Worm (Caenorhabditis elegans): ENCODE measurements around the gene E04D5.5.

Gene E04D5.5

DNA sequence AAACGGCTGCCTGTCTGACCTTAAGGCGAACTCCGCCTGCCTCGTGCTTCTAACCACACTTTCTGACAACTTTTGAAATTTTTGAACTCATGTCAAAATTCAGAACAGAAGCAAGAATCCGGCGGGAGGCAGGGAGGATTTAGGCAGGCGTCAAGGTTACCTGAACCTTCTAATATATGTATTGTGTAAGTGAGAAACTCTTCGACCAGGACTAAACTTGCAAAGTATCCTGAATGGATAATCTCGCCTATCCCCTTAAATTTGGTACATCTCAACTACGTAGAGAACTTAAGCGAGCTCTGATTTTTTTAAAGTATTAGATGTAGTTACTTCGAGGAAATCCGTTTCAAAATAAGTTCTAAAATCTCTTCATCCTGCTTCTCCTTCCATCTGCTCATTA lies at the start of gene E04D5.5:
Gene E04D5.5 (plus strand): TSS at position 301 of the 400 bp plus-strand sequence.
- TF ChIP-seq ama-1 (optimal IDR thresholded peaks at IDR 0.05) = no peak
- TF ChIP-seq tbx-11 (GFP tag; IDR thresholded peaks at IDR 0.05) = no peak
- no peak for TF ChIP-seq hmg-4 (GFP tag; optimal IDR thresholded peaks at IDR 0.05)
- TF ChIP-seq tbx-37 (GFP tag; conservative IDR thresholded peaks at IDR 0.05) = no peak
- no peak for TF ChIP-seq B0310.2 (tag; optimal IDR thresholded peaks at IDR 0.05)
- no peak for TF ChIP-seq hnd-1 (tag; optimal IDR thresholded peaks at IDR 0.05)
- no peak for TF ChIP-seq flt-1 (GFP tag; IDR thresholded peaks at IDR 0.05)
- no peak for TF ChIP-seq F13C5.2 (tag; optimal IDR thresholded peaks at IDR 0.05)
- TF ChIP-seq ceh-13 (GFP tag; optimal IDR thresholded peaks at IDR 0.05) = no peak
- TF ChIP-seq scrt-1 (GFP tag; IDR thresholded peaks at IDR 0.05) = no peak
- no peak for TF ChIP-seq pes-1 (GFP tag; IDR thresholded peaks at IDR 0.05)
- no peak for TF ChIP-seq sea-1 (GFP tag; conservative IDR thresholded peaks at IDR 0.05)
- TF ChIP-seq ets-7 (tag; optimal IDR thresholded peaks at IDR 0.05) = no peak
- no peak for TF ChIP-seq ceh-36 (tag; optimal IDR thresholded peaks at IDR 0.05)
- no peak for TF ChIP-seq hmbx-1 (tag; optimal IDR thresholded peaks at IDR 0.05)
- no peak for TF ChIP-seq aly-1 (tag; optimal IDR thresholded peaks at IDR 0.05)

DNA sequence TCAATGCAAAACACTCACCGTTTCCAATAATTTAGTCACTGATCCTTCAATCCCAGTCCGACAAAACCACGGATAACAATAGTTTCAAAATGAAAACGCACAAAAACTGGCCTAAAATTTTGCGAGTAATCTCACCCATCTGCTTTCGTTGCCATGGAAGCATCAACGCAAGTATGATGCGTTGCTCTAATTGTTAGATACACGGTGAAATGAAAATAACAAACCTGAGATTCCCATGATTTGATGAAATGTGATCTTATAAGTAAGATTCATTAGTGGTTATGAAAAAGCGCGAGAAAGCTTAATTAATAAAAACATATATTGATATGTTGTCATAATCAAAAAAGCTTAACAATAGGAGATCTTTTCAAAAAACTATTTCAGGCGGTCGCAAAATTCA lies 43.9 kb upstream of the E04D5.5 start, which contains the start of gene ceh-57:
Gene ceh-57 (minus strand): TSS at position 95 of the 400 bp plus-strand sequence.
- peak; percentile 65 for TF ChIP-seq ama-1 (optimal IDR thresholded peaks at IDR 0.05)
- TF ChIP-seq pes-1 (GFP tag; IDR thresholded peaks at IDR 0.05) = no peak

DNA sequence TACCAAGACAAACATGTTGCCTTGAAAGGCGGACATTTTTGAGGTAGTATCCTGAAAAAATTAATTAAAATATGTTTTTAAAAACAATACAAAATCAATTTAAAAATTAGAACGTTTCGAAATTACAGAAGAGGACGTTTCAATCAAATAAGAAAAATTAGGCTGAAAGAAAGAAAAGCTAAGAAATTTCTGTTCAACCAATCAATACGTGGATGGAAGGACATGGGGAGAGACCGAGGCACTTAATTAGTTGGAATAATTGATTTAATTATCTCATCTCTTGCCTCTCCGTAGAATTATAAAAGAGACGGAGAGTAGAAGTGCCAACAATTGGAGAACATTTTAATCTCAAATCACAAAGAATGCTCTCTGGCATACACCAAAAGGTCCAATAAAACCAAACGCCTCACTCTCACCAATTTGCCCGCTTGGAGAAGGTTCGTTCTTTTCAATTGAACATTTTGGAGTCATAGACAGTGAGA lies 41.5 kb upstream of the E04D5.5 start, which contains the start of gene ceh-58:
Gene ceh-58 (minus strand): TSS at position 51 of the 482 bp plus-strand sequence.
- no peak for TF ChIP-seq tbx-11 (GFP tag; IDR thresholded peaks at IDR 0.05)
- no peak for TF ChIP-seq pes-1 (GFP tag; IDR thresholded peaks at IDR 0.05)
- TF ChIP-seq ama-1 (optimal IDR thresholded peaks at IDR 0.05) = no peak
- TF ChIP-seq flt-1 (GFP tag; IDR thresholded peaks at IDR 0.05) = no peak
- no peak for TF ChIP-seq ets-7 (tag; optimal IDR thresholded peaks at IDR 0.05)
- no peak for TF ChIP-seq sea-1 (GFP tag; conservative IDR thresholded peaks at IDR 0.05)
- TF ChIP-seq hmbx-1 (tag; optimal IDR thresholded peaks at IDR 0.05) = no peak
- TF ChIP-seq B0310.2 (tag; optimal IDR thresholded peaks at IDR 0.05) = no peak
- TF ChIP-seq aly-1 (tag; optimal IDR thresholded peaks at IDR 0.05) = no peak
- TF ChIP-seq hmg-4 (GFP tag; optimal IDR thresholded peaks at IDR 0.05) = no peak
- no peak for TF ChIP-seq hnd-1 (tag; optimal IDR thresholded peaks at IDR 0.05)
- no peak for TF ChIP-seq F13C5.2 (tag; optimal IDR thresholded peaks at IDR 0.05)

DNA sequence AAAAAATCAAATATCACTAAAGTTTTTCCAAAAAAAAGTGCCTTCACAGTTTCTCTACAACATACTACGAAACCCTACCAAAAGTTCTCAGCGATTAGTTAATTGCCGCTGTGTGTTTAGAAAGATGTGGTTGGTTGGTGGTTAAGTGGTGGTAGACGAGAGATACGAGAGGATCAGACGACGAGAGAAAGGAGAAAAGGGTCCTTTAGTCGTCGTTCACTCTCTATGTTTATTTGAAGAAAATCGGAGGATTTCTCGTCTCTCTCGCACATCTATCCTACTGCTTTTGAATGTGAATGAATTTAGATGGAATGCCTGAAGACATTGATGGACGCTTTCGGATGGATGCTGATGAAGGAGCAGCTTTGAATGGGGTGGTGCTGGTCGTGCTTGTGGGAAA lies 40.3 kb upstream of the E04D5.5 start:
- TF ChIP-seq hmg-4 (GFP tag; optimal IDR thresholded peaks at IDR 0.05) = peak; percentile 72
- no peak for TF ChIP-seq hmbx-1 (tag; optimal IDR thresholded peaks at IDR 0.05)
- no peak for TF ChIP-seq ceh-13 (GFP tag; optimal IDR thresholded peaks at IDR 0.05)
- peak; percentile 33 for TF ChIP-seq F13C5.2 (tag; optimal IDR thresholded peaks at IDR 0.05)
- TF ChIP-seq B0310.2 (tag; optimal IDR thresholded peaks at IDR 0.05) = no peak

DNA sequence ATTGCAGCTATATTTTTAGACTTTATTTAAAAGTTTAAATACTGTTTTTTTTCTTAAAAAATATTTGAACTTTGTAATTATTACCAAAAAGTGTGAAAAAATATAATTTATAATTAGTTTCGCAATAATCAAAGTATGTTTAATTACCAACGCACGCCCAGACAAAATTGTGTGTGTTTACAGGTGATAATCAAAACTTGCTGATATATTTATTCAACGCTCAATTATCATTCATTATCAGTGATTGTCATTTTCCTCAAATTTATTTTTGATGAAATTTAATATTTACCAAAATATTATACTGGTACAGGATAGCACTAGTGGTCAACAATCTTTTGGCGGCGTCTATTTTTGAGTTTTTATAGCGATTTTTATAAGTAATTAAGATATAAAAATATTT lies 38.1 kb upstream of the E04D5.5 start:
- TF ChIP-seq aly-1 (tag; optimal IDR thresholded peaks at IDR 0.05) = no peak
- TF ChIP-seq B0310.2 (tag; optimal IDR thresholded peaks at IDR 0.05) = no peak
- TF ChIP-seq tbx-37 (GFP tag; conservative IDR thresholded peaks at IDR 0.05) = no peak
- TF ChIP-seq pes-1 (GFP tag; IDR thresholded peaks at IDR 0.05) = no peak
- no peak for TF ChIP-seq hmbx-1 (tag; optimal IDR thresholded peaks at IDR 0.05)
- no peak for TF ChIP-seq ets-7 (tag; optimal IDR thresholded peaks at IDR 0.05)
- TF ChIP-seq F13C5.2 (tag; optimal IDR thresholded peaks at IDR 0.05) = no peak

DNA sequence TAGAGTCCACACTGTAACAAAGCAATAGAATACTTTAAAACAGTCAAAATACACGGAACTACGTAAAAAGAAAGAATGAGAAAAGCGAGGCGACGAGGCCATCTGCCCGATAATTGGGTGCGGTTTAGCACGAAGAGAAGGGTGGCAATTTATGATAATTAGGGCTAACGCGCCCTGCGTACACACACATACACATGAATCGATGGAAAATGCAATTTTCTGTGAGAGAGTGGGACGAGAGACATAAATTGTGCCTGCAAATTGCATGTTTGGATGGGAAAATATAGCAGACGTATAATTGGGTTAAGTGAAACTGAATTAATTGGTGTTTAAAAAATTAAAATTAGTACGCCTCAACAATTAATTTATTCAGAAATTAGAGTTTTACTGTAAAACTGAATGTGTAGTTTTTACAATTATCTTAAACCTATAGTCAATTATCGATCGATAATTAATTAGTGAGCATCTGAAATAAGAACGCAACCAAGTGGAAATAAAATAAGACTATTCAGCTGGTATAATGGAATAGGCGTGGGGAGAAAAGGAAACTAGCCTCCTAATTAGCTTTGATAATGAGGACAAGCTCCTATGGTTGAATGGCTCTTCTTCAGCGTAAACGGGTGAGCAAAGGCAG lies 37.4 kb upstream of the E04D5.5 start:
- no peak for TF ChIP-seq tbx-37 (GFP tag; conservative IDR thresholded peaks at IDR 0.05)

DNA sequence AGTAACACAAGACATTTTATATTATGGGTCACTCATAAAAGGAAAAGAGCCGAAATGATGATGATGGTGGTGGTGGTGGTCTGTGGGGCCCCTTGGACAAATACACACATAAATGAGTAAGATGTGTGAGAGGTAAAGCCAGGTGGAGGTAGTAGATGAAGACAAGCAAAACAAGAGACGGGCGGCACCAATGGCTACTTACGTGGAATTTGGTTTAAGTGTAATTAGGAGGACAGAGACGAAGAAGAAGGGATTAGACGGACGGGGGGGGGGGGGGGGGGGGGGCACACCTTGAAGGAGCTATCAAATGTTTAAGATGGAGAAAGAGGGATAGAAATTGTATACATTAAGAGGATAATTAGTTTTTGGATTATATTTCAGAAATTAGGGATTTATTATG lies 36.3 kb upstream of the E04D5.5 start:
- no peak for TF ChIP-seq sea-1 (GFP tag; conservative IDR thresholded peaks at IDR 0.05)
- no peak for TF ChIP-seq scrt-1 (GFP tag; IDR thresholded peaks at IDR 0.05)
- no peak for TF ChIP-seq tbx-37 (GFP tag; conservative IDR thresholded peaks at IDR 0.05)
- TF ChIP-seq hnd-1 (tag; optimal IDR thresholded peaks at IDR 0.05) = no peak
- peak; percentile 50 for TF ChIP-seq ceh-36 (tag; optimal IDR thresholded peaks at IDR 0.05)
- TF ChIP-seq F13C5.2 (tag; optimal IDR thresholded peaks at IDR 0.05) = no peak
- TF ChIP-seq aly-1 (tag; optimal IDR thresholded peaks at IDR 0.05) = no peak
- TF ChIP-seq ceh-13 (GFP tag; optimal IDR thresholded peaks at IDR 0.05) = no peak
- no peak for TF ChIP-seq flt-1 (GFP tag; IDR thresholded peaks at IDR 0.05)
- TF ChIP-seq hmg-4 (GFP tag; optimal IDR thresholded peaks at IDR 0.05) = peak; percentile 7
- no peak for TF ChIP-seq hmbx-1 (tag; optimal IDR thresholded peaks at IDR 0.05)
- no peak for TF ChIP-seq ets-7 (tag; optimal IDR thresholded peaks at IDR 0.05)

DNA sequence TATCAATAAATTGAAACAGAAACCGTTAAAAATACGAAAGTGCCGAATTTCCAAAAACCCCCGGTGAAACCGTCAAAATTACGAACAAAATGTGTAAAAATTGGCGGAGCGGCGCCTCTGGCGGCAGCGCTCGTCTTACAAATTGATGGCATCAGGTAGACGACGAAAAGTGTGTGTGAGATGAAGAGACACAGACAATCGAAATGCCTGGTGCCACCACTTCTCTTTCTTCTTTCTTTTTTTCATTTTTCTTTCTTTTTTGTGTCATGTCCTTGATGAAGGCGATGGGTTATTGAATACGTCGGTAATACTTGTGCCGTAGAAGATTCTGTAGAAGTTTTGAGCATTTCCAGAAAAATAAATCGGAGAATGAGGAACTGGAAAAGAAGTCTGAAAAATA lies 33.2 kb upstream of the E04D5.5 start:
- TF ChIP-seq ceh-36 (tag; optimal IDR thresholded peaks at IDR 0.05) = no peak
- no peak for TF ChIP-seq tbx-37 (GFP tag; conservative IDR thresholded peaks at IDR 0.05)
- TF ChIP-seq ama-1 (optimal IDR thresholded peaks at IDR 0.05) = no peak
- no peak for TF ChIP-seq hmbx-1 (tag; optimal IDR thresholded peaks at IDR 0.05)
- no peak for TF ChIP-seq B0310.2 (tag; optimal IDR thresholded peaks at IDR 0.05)
- no peak for TF ChIP-seq hmg-4 (GFP tag; optimal IDR thresholded peaks at IDR 0.05)
- TF ChIP-seq sea-1 (GFP tag; conservative IDR thresholded peaks at IDR 0.05) = no peak
- TF ChIP-seq scrt-1 (GFP tag; IDR thresholded peaks at IDR 0.05) = no peak
- TF ChIP-seq hnd-1 (tag; optimal IDR thresholded peaks at IDR 0.05) = no peak

DNA sequence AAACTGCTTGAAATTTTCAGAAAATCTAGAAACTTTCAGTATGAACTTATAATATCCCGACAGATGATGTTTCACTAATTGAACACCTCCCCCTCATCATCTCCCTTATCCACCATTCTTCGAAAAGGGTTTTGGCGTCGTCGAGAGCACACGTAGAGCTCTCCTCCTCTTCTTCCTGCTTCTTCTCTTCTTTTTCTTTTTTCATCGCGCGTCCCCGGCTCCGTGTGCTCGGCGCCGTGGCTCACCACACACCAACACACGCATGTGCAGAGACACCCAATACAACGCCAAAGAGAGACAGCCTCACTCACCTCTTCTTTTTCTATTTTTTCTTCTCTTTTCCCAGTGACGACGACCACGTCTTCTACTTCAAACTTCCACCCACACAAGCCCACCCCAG lies 31.5 kb upstream of the E04D5.5 start:
- no peak for TF ChIP-seq B0310.2 (tag; optimal IDR thresholded peaks at IDR 0.05)
- TF ChIP-seq tbx-37 (GFP tag; conservative IDR thresholded peaks at IDR 0.05) = no peak
- no peak for TF ChIP-seq ets-7 (tag; optimal IDR thresholded peaks at IDR 0.05)
- no peak for TF ChIP-seq F13C5.2 (tag; optimal IDR thresholded peaks at IDR 0.05)
- no peak for TF ChIP-seq ama-1 (optimal IDR thresholded peaks at IDR 0.05)
- no peak for TF ChIP-seq hmg-4 (GFP tag; optimal IDR thresholded peaks at IDR 0.05)
- TF ChIP-seq tbx-11 (GFP tag; IDR thresholded peaks at IDR 0.05) = no peak
- TF ChIP-seq ceh-36 (tag; optimal IDR thresholded peaks at IDR 0.05) = no peak
- TF ChIP-seq aly-1 (tag; optimal IDR thresholded peaks at IDR 0.05) = no peak
- no peak for TF ChIP-seq hnd-1 (tag; optimal IDR thresholded peaks at IDR 0.05)

All from whole organism, early embryonic.